Worm (Caenorhabditis elegans): Measurements from ENCODE around the gene ZK418.7.
A peak's percentile ranks its signal among the peaks of the same experiment; 100 is the strongest.

Gene ZK418.7

ce11 chrIII:7106854-7107253, 26.3 kb upstream of the ZK418.7 start:
- TF ChIP-seq T22C8.4 (GFP tag; IDR thresholded peaks at IDR 0.05), result no peak
- no peak for TF ChIP-seq ztf-29 (GFP tag; IDR thresholded peaks at IDR 0.05)
- TF ChIP-seq ref-1 (GFP tag; conservative IDR thresholded peaks at IDR 0.05), result no peak
- TF ChIP-seq cog-1 (tag; optimal IDR thresholded peaks at IDR 0.05), result no peak
- no peak for TF ChIP-seq klf-2 (GFP tag; conservative IDR thresholded peaks at IDR 0.05)
- no peak for TF ChIP-seq ztf-23 (GFP tag; IDR thresholded peaks at IDR 0.05)
- TF ChIP-seq med-1 (GFP tag; optimal IDR thresholded peaks at IDR 0.05; ENCODE audit: insufficient read depth), result no peak
- TF ChIP-seq flt-1 (GFP tag; IDR thresholded peaks at IDR 0.05), result no peak
- TF ChIP-seq tab-1 (GFP tag; IDR thresholded peaks at IDR 0.05), result no peak

- no peak for TF ChIP-seq ref-1 (GFP tag; conservative IDR thresholded peaks at IDR 0.05)
- TF ChIP-seq klf-2 (GFP tag; conservative IDR thresholded peaks at IDR 0.05), result no peak
Observed at ce11 chrIII:7103940-7104440, 23.4 kb upstream of the ZK418.7 start, which contains the start of gene cpg-2. TSS of gene cpg-2 (minus strand) at chrIII:7103990.

- TF ChIP-seq T22C8.4 (GFP tag; IDR thresholded peaks at IDR 0.05), result no peak
- TF ChIP-seq flt-1 (GFP tag; IDR thresholded peaks at IDR 0.05), result no peak
Observed at ce11 chrIII:7101814-7102477, 21.4 kb upstream of the ZK418.7 start.

ce11 chrIII:7100001-7100400, 19.4 kb upstream of the ZK418.7 start, which contains the start of gene ZK418.11:
TSS of gene ZK418.11 (plus strand) at chrIII:7100289.
- TF ChIP-seq ztf-29 (GFP tag; IDR thresholded peaks at IDR 0.05) (no peak), T22C8.4 (GFP tag; IDR thresholded peaks at IDR 0.05) (no peak), med-1 (GFP tag; optimal IDR thresholded peaks at IDR 0.05; ENCODE audit: insufficient read depth) (no peak), klf-2 (GFP tag; conservative IDR thresholded peaks at IDR 0.05) (no peak), tab-1 (GFP tag; IDR thresholded peaks at IDR 0.05) (no peak), flt-1 (GFP tag; IDR thresholded peaks at IDR 0.05) (no peak), cog-1 (tag; optimal IDR thresholded peaks at IDR 0.05) (no peak), ztf-23 (GFP tag; IDR thresholded peaks at IDR 0.05) (no peak), ref-1 (GFP tag; conservative IDR thresholded peaks at IDR 0.05) (no peak)

ce11 chrIII:7096481-7096880, 15.9 kb upstream of the ZK418.7 start:
- TF ChIP-seq ztf-29 (GFP tag; IDR thresholded peaks at IDR 0.05), result no peak
- TF ChIP-seq med-1 (GFP tag; optimal IDR thresholded peaks at IDR 0.05; ENCODE audit: insufficient read depth), result no peak
- no peak for TF ChIP-seq flt-1 (GFP tag; IDR thresholded peaks at IDR 0.05)
- no peak for TF ChIP-seq klf-2 (GFP tag; conservative IDR thresholded peaks at IDR 0.05)
- TF ChIP-seq tab-1 (GFP tag; IDR thresholded peaks at IDR 0.05), result no peak
- no peak for TF ChIP-seq cog-1 (tag; optimal IDR thresholded peaks at IDR 0.05)
- TF ChIP-seq ref-1 (GFP tag; conservative IDR thresholded peaks at IDR 0.05), result no peak
- TF ChIP-seq ztf-23 (GFP tag; IDR thresholded peaks at IDR 0.05), result no peak
- TF ChIP-seq T22C8.4 (GFP tag; IDR thresholded peaks at IDR 0.05), result no peak

- TF ChIP-seq ztf-29 (GFP tag; IDR thresholded peaks at IDR 0.05) (no peak), klf-2 (GFP tag; conservative IDR thresholded peaks at IDR 0.05) (no peak), flt-1 (GFP tag; IDR thresholded peaks at IDR 0.05) (no peak)
Observed at ce11 chrIII:7095156-7095555, 14.6 kb upstream of the ZK418.7 start, which contains the start of gene nhr-9. TSS of gene nhr-9 (plus strand) at chrIII:7095462.

ce11 chrIII:7091042-7091441, 10.5 kb upstream of the ZK418.7 start, which contains the start of gene ZK418.2:
TSS of gene ZK418.2 (plus strand) at chrIII:7091342.
- TF ChIP-seq ztf-29 (GFP tag; IDR thresholded peaks at IDR 0.05) (no peak), ref-1 (GFP tag; conservative IDR thresholded peaks at IDR 0.05) (no peak), cog-1 (tag; optimal IDR thresholded peaks at IDR 0.05) (no peak), T22C8.4 (GFP tag; IDR thresholded peaks at IDR 0.05) (no peak), med-1 (GFP tag; optimal IDR thresholded peaks at IDR 0.05; ENCODE audit: insufficient read depth) (no peak), klf-2 (GFP tag; conservative IDR thresholded peaks at IDR 0.05) (no peak), tab-1 (GFP tag; IDR thresholded peaks at IDR 0.05) (no peak), ztf-23 (GFP tag; IDR thresholded peaks at IDR 0.05) (no peak), flt-1 (GFP tag; IDR thresholded peaks at IDR 0.05) (no peak)

- TF ChIP-seq ref-1 (GFP tag; conservative IDR thresholded peaks at IDR 0.05), result no peak
- no peak for TF ChIP-seq klf-2 (GFP tag; conservative IDR thresholded peaks at IDR 0.05)
- no peak for TF ChIP-seq T22C8.4 (GFP tag; IDR thresholded peaks at IDR 0.05)
- TF ChIP-seq ztf-29 (GFP tag; IDR thresholded peaks at IDR 0.05), result no peak
- TF ChIP-seq tab-1 (GFP tag; IDR thresholded peaks at IDR 0.05), result no peak
- TF ChIP-seq ztf-23 (GFP tag; IDR thresholded peaks at IDR 0.05), result no peak
- no peak for TF ChIP-seq med-1 (GFP tag; optimal IDR thresholded peaks at IDR 0.05; ENCODE audit: insufficient read depth)
- TF ChIP-seq flt-1 (GFP tag; IDR thresholded peaks at IDR 0.05), result no peak
- TF ChIP-seq cog-1 (tag; optimal IDR thresholded peaks at IDR 0.05), result no peak
Observed at ce11 chrIII:7090545-7090944, 10.0 kb upstream of the ZK418.7 start, which contains the start of gene ZK418.10. TSS of gene ZK418.10 (minus strand) at chrIII:7090692.

- TF ChIP-seq klf-2 (GFP tag; conservative IDR thresholded peaks at IDR 0.05) (no peak), ztf-23 (GFP tag; IDR thresholded peaks at IDR 0.05) (0 out of 2 replicates have a peak, but pooled peaks have one; percentile 27)
Observed at ce11 chrIII:7087691-7088323, 7.2 kb upstream of the ZK418.7 start, which contains the start of gene fubl-2. TSS of gene fubl-2 (minus strand) at chrIII:7087741.

ce11 chrIII:7087180-7087579, 6.6 kb upstream of the ZK418.7 start:
- TF ChIP-seq cog-1 (tag; optimal IDR thresholded peaks at IDR 0.05) (no peak), T22C8.4 (GFP tag; IDR thresholded peaks at IDR 0.05) (no peak), klf-2 (GFP tag; conservative IDR thresholded peaks at IDR 0.05) (no peak), ztf-23 (GFP tag; IDR thresholded peaks at IDR 0.05) (no peak), tab-1 (GFP tag; IDR thresholded peaks at IDR 0.05) (no peak), med-1 (GFP tag; optimal IDR thresholded peaks at IDR 0.05; ENCODE audit: insufficient read depth) (no peak), flt-1 (GFP tag; IDR thresholded peaks at IDR 0.05) (no peak), ref-1 (GFP tag; conservative IDR thresholded peaks at IDR 0.05) (no peak), ztf-29 (GFP tag; IDR thresholded peaks at IDR 0.05) (no peak)

Measured in whole organism, midembryonic.